Fruit fly (Drosophila melanogaster): ENCODE measurements around the gene msl-1.
A peak's percentile ranks its signal among the peaks of the same experiment; 100 is the strongest.

msl-1 gene

dm6 chr2L:18647857-18648652 is 40.5 kb downstream of the msl-1 start (continued):
- TF ChIP-seq fd102C (GFP tag; optimal IDR thresholded peaks at IDR 0.05) (no peak), Elba2 (GFP tag; optimal IDR thresholded peaks at IDR 0.05) (no peak), CG6813 (GFP tag; optimal IDR thresholded peaks at IDR 0.05) (no peak), CG14014 (GFP tag; IDR thresholded peaks at IDR 0.05) (no peak), Six4 (GFP tag; optimal IDR thresholded peaks at IDR 0.05) (no peak), Max (GFP tag; optimal IDR thresholded peaks at IDR 0.05) (no peak), ase (GFP tag; IDR thresholded peaks at IDR 0.05) (no peak), H2.0 (GFP tag; IDR thresholded peaks at IDR 0.05) (no peak), ems (GFP tag; optimal IDR thresholded peaks at IDR 0.05) (no peak), dan (GFP tag; IDR thresholded peaks at IDR 0.05) (no peak), Poxn (GFP tag; IDR thresholded peaks at IDR 0.05) (no peak), nau (GFP tag; optimal IDR thresholded peaks at IDR 0.05) (no peak), CG13123 (GFP tag; optimal IDR thresholded peaks at IDR 0.05) (no peak), CG2202 (tag; optimal IDR thresholded peaks at IDR 0.05) (no peak), HHEX (GFP tag; optimal IDR thresholded peaks at IDR 0.05) (no peak), vfl (GFP tag; optimal IDR thresholded peaks at IDR 0.05) (no peak), Ets97D (GFP tag; optimal IDR thresholded peaks at IDR 0.05) (no peak), CTCF (GFP tag; optimal IDR thresholded peaks at IDR 0.05) (no peak), hkb (optimal IDR thresholded peaks at IDR 0.05) (no peak), hkb (GFP tag; IDR thresholded peaks at IDR 0.05) (no peak), Hsf (GFP tag; optimal IDR thresholded peaks at IDR 0.05) (peak; percentile 36), Nf-YA (GFP tag; IDR thresholded peaks at IDR 0.05) (no peak), so (GFP tag; IDR thresholded peaks at IDR 0.05) (no peak), Nf-YB (GFP tag; optimal IDR thresholded peaks at IDR 0.05) (no peak), eve (GFP tag; optimal IDR thresholded peaks at IDR 0.05) (no peak), Dek (tag; optimal IDR thresholded peaks at IDR 0.05) (no peak), Awh (GFP tag; IDR thresholded peaks at IDR 0.05) (no peak), CG16779 (GFP tag; IDR thresholded peaks at IDR 0.05) (no peak), CG7357 (GFP tag; IDR thresholded peaks at IDR 0.05) (no peak), chinmo (GFP tag; IDR thresholded peaks at IDR 0.05; ENCODE audit: partially characterized antibody) (no peak), Taf1 (GFP tag; IDR thresholded peaks at IDR 0.05) (no peak), D19A (tag; optimal IDR thresholded peaks at IDR 0.05) (peak; percentile 28), Ets65A (GFP tag) (no peak), Neu2 (GFP tag; optimal IDR thresholded peaks at IDR 0.05; ENCODE audit: borderline replicate concordance) (no peak), bowl (GFP tag; IDR thresholded peaks at IDR 0.05) (no peak), croc (GFP tag; conservative IDR thresholded peaks at IDR 0.05) (no peak), cwo (GFP tag; optimal IDR thresholded peaks at IDR 0.05) (no peak), CG8924 (tag; optimal IDR thresholded peaks at IDR 0.05) (peak; percentile 51), NfI (GFP tag; optimal IDR thresholded peaks at IDR 0.05) (no peak), crc (GFP tag; optimal IDR thresholded peaks at IDR 0.05) (no peak), az2 (GFP tag; optimal IDR thresholded peaks at IDR 0.05) (peak; percentile 32), CG1529 (GFP tag; optimal IDR thresholded peaks at IDR 0.05) (peak; percentile 27), sens (GFP tag) (peak; percentile 93), Oli (tag; optimal IDR thresholded peaks at IDR 0.05) (peak; percentile 61), Fer2 (tag; optimal IDR thresholded peaks at IDR 0.05) (no peak), corto (GFP tag; optimal IDR thresholded peaks at IDR 0.05) (no peak), vnd (GFP tag; IDR thresholded peaks at IDR 0.05; ENCODE audit: partially characterized antibody) (no peak), CG8944 (GFP tag; optimal IDR thresholded peaks at IDR 0.05) (no peak), gcm (GFP tag; optimal IDR thresholded peaks at IDR 0.05) (peak; percentile 50), C15 (GFP tag; IDR thresholded peaks at IDR 0.05) (no peak), CG2199 (GFP tag; IDR thresholded peaks at IDR 0.05) (no peak), CG17912 (GFP tag; optimal IDR thresholded peaks at IDR 0.05) (no peak)
